Fruit fly (Drosophila melanogaster): Measurements from ENCODE around the gene pths.
A peak's percentile ranks its signal among the peaks of the same experiment; 100 is the strongest.

The pths gene

DNA sequence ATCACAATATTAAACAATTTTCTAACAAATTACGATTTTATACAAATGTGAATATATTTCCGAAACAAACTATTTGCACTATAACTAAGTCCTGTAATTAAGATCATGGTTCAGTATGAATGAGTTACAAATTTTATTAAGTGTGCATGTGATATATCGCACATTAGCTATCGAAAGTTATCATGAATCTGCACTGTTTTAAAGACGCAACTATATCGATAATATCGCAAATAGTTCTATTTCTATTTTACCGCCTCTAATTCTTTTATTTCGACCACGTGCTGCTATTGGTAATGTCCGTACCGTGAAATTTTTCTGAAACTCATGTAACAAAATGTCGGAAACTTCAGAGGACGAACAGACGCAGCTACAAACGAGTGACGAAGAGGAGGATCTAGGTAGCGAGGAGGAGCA, at the start of gene pths (continued):
- peak; percentile 15 to 65 for TF ChIP-seq dpn (GFP tag; optimal IDR thresholded peaks at IDR 0.05)
- TF ChIP-seq esg (GFP tag; conservative IDR thresholded peaks at IDR 0.05): peak; percentile 14; the same call in 1 of the 2 replicates
- no peak for TF ChIP-seq Dad (GFP tag; optimal IDR thresholded peaks at IDR 0.05)
- TF ChIP-seq ap (GFP tag; IDR thresholded peaks at IDR 0.05): no peak
- peak; percentile 53 for TF ChIP-seq CG13624 (GFP tag; optimal IDR thresholded peaks at IDR 0.05)
- no peak for TF ChIP-seq CG12155 (GFP tag; optimal IDR thresholded peaks at IDR 0.05)
- TF ChIP-seq D (optimal IDR thresholded peaks at IDR 0.05): no peak
- no peak for TF ChIP-seq D (GFP tag; optimal IDR thresholded peaks at IDR 0.05)
- TF ChIP-seq tx (GFP tag; optimal IDR thresholded peaks at IDR 0.05): peak; percentile 29
- no peak for TF ChIP-seq rib (GFP tag; IDR thresholded peaks at IDR 0.05)
- TF ChIP-seq CHES-1-like (GFP tag; optimal IDR thresholded peaks at IDR 0.05): peak; percentile 65
- no peak for TF ChIP-seq kah (GFP tag; optimal IDR thresholded peaks at IDR 0.05)
- peak; percentile 70 for TF ChIP-seq vnd (GFP tag; IDR thresholded peaks at IDR 0.05; ENCODE audit: partially characterized antibody)
- peak; percentile 86 for TF ChIP-seq Opbp (GFP tag; IDR thresholded peaks at IDR 0.05; ENCODE audit: partially characterized antibody)
- TF ChIP-seq da (GFP tag; optimal IDR thresholded peaks at IDR 0.05): no peak
- peak; percentile 97 for TF ChIP-seq Sry-δ (GFP tag; optimal IDR thresholded peaks at IDR 0.05)
- no peak for TF ChIP-seq CG5180 (GFP tag; optimal IDR thresholded peaks at IDR 0.05)
- TF ChIP-seq Awh (GFP tag; IDR thresholded peaks at IDR 0.05): no peak
- no peak for TF ChIP-seq BtbVII (GFP tag; optimal IDR thresholded peaks at IDR 0.05)
- no peak for TF ChIP-seq Kr (GFP tag; optimal IDR thresholded peaks at IDR 0.05)
- no peak for TF ChIP-seq Mad (GFP tag; optimal IDR thresholded peaks at IDR 0.05)
- no peak for TF ChIP-seq kni (GFP tag; optimal IDR thresholded peaks at IDR 0.05)
- no peak for TF ChIP-seq dimm (GFP tag; IDR thresholded peaks at IDR 0.05)
- no peak for TF ChIP-seq kay (GFP tag; optimal IDR thresholded peaks at IDR 0.05)
- TF ChIP-seq H15 (GFP tag; IDR thresholded peaks at IDR 0.05): no peak; the same call in 2 of the 3 replicates
- TF ChIP-seq CG1832 (GFP tag; optimal IDR thresholded peaks at IDR 0.05): no peak
- TF ChIP-seq row (GFP tag; IDR thresholded peaks at IDR 0.05): peak; percentile 92
- TF ChIP-seq ken (GFP tag; IDR thresholded peaks at IDR 0.05): peak; percentile 47; the same call in 1 of the 3 replicates
- peak; percentile 70 for TF ChIP-seq Ptx1 (GFP tag; IDR thresholded peaks at IDR 0.05)
- TF ChIP-seq lmd (GFP tag; IDR thresholded peaks at IDR 0.05): no peak; the same call in 1 of the 2 replicates
- TF ChIP-seq E2f1 (GFP tag; IDR thresholded peaks at IDR 0.05): no peak; the same call in 1 of the 2 replicates
- peak; percentile 37 for TF ChIP-seq HmgD (GFP tag; optimal IDR thresholded peaks at IDR 0.05)
- TF ChIP-seq CG9727 (GFP tag; optimal IDR thresholded peaks at IDR 0.05): no peak
- peak; percentile 72 for TF ChIP-seq CG15514 (GFP tag; optimal IDR thresholded peaks at IDR 0.05)
- no peak for TF ChIP-seq jigr1 (GFP tag; IDR thresholded peaks at IDR 0.05)
- TF ChIP-seq Fer1 (GFP tag; optimal IDR thresholded peaks at IDR 0.05): no peak
- no peak for TF ChIP-seq scrt (GFP tag; optimal IDR thresholded peaks at IDR 0.05)
- TF ChIP-seq CG17802 (tag; optimal IDR thresholded peaks at IDR 0.05): peak; percentile 95
- TF ChIP-seq MESR4 (GFP tag; optimal IDR thresholded peaks at IDR 0.05): peak; percentile 97
- TF ChIP-seq Doc3 (GFP tag; IDR thresholded peaks at IDR 0.05; ENCODE audit: partially characterized antibody): peak; percentile 54; the same call in 2 of the 3 replicates
- no peak for TF ChIP-seq yki (optimal IDR thresholded peaks at IDR 0.05)
- TF ChIP-seq CG15601 (tag; optimal IDR thresholded peaks at IDR 0.05): no peak
- no peak for TF ChIP-seq Six4 (GFP tag; optimal IDR thresholded peaks at IDR 0.05)
- no peak for TF ChIP-seq CG3065 (GFP tag; optimal IDR thresholded peaks at IDR 0.05)
- peak; percentile 33 for TF ChIP-seq CG4424 (GFP tag; optimal IDR thresholded peaks at IDR 0.05)
- TF ChIP-seq CG1602 (GFP tag; optimal IDR thresholded peaks at IDR 0.05): peak; percentile 56
- no peak for TF ChIP-seq sens-2 (GFP tag; IDR thresholded peaks at IDR 0.05)
- TF ChIP-seq twi (tag; optimal IDR thresholded peaks at IDR 0.05): peak; percentile 17
- TF ChIP-seq inv (GFP tag; IDR thresholded peaks at IDR 0.05; ENCODE audit: partially characterized antibody): peak; percentile 79
- TF ChIP-seq CG7357 (GFP tag; IDR thresholded peaks at IDR 0.05): peak; percentile 100
- no peak for TF ChIP-seq eve (GFP tag; optimal IDR thresholded peaks at IDR 0.05)
- TF ChIP-seq pros (GFP tag; optimal IDR thresholded peaks at IDR 0.05): no peak
